Fruit fly (Drosophila melanogaster) whole organism, embryonic: ENCODE data around the gene CG13314.

ENCODE experiments used
- Aef1 ChIP-seq: fragments of 200-800 bp; sonication (Bioruptor generic); IDR thresholded peaks from 3 replicates; pipeline ENCODE4 v1.3.6; 2022; ENCODE audit warnings: missing biosample characterization, missing genetic modification characterization
- Antp ChIP-seq: fragments of 200-800 bp; sonication (Bioruptor generic); optimal IDR thresholded peaks from 3 replicates; lab custom pipeline; 2016; ENCODE audit warnings: missing biosample characterization, missing genetic modification characterization
- Bdp1 ChIP-seq: fragments of 200-800 bp; sonication (Bioruptor generic); optimal IDR thresholded peaks from 3 replicates; lab custom pipeline; 2016; ENCODE audit warnings: missing biosample characterization, missing genetic modification characterization
- BtbVII ChIP-seq: fragments of 200-800 bp; sonication (Bioruptor generic); optimal IDR thresholded peaks from 3 replicates; lab custom pipeline; 2017; ENCODE audit warnings: missing biosample characterization, mild to moderate bottlenecking, missing genetic modification characterization
- CG11093 ChIP-seq: fragments of 200-800 bp; sonication (Bioruptor generic); IDR thresholded peaks from 3 replicates; pipeline ENCODE4 v1.3.6; 2022; ENCODE audit warnings: missing biosample characterization, missing genetic modification characterization
- CG11247 ChIP-seq: fragments of 200-800 bp; sonication (Bioruptor generic); IDR thresholded peaks from 2 replicates; pipeline ENCODE4 v1.3.6; 2022; ENCODE audit warnings: missing biosample characterization, missing genetic modification characterization
- CG11504 ChIP-seq: fragments of 200-800 bp; sonication (Bioruptor generic); optimal IDR thresholded peaks from 3 replicates; lab custom pipeline; 2019; ENCODE audit warnings: missing biosample characterization, mild to moderate bottlenecking, missing genetic modification characterization, moderate library complexity
- CG12236 ChIP-seq: fragments of 200-800 bp; sonication (Bioruptor generic); optimal IDR thresholded peaks from 2 replicates; lab custom pipeline; 2016; ENCODE audit warnings: missing biosample characterization, missing genetic modification characterization
- CG14710 ChIP-seq: fragments of 200-800 bp; sonication (Bioruptor generic); optimal IDR thresholded peaks from 3 replicates; lab custom pipeline; 2019; ENCODE audit warnings: missing biosample characterization, mild to moderate bottlenecking, missing genetic modification characterization, moderate library complexity
- CG16813 ChIP-seq: fragments of 200-800 bp; sonication (Bioruptor generic); IDR thresholded peaks from 3 replicates; pipeline ENCODE4 v1.3.6; 2022; ENCODE audit warnings: missing biosample characterization, missing genetic modification characterization; ENCODE audit not compliant: partially characterized antibody
- CG1792 ChIP-seq: fragments of 200-800 bp; sonication (Bioruptor generic); optimal IDR thresholded peaks from 2 replicates; lab custom pipeline; 2016; ENCODE audit warnings: missing biosample characterization, missing genetic modification characterization
- CG18599 ChIP-seq: fragments of 200-800 bp; sonication (Bioruptor generic); optimal IDR thresholded peaks from 3 replicates; lab custom pipeline; 2017; ENCODE audit warnings: missing biosample characterization, missing genetic modification characterization, mild to moderate bottlenecking, moderate library complexity, missing genetic modification reagents
- CG2116 ChIP-seq: fragments of 200-800 bp; sonication (Bioruptor generic); optimal IDR thresholded peaks from 3 replicates; lab custom pipeline; 2018; ENCODE audit warnings: missing biosample characterization, mild to moderate bottlenecking, missing genetic modification characterization
- CG2202 ChIP-seq: fragments of 200-800 bp; sonication (Bioruptor generic); optimal IDR thresholded peaks from 2 replicates; lab custom pipeline; 2018; ENCODE audit warnings: missing biosample characterization, mild to moderate bottlenecking, missing genetic modification characterization
- CG2678 ChIP-seq: fragments of 200-800 bp; sonication (Bioruptor generic); optimal IDR thresholded peaks from 3 replicates; lab custom pipeline; 2019; ENCODE audit warnings: missing biosample characterization, mild to moderate bottlenecking, missing genetic modification characterization, moderate library complexity
- CG33557 ChIP-seq: fragments of 200-800 bp; sonication (Bioruptor generic); optimal IDR thresholded peaks from 2 replicates; lab custom pipeline; 2019; ENCODE audit warnings: missing biosample characterization, mild to moderate bottlenecking, missing genetic modification characterization, moderate library complexity
- CG4424 ChIP-seq: fragments of 200-800 bp; sonication (Bioruptor generic); optimal IDR thresholded peaks from 3 replicates; lab custom pipeline; 2016; ENCODE audit warnings: missing biosample characterization, missing genetic modification characterization
- CG5245 ChIP-seq: fragments of 200-800 bp; sonication (Bioruptor generic); optimal IDR thresholded peaks from 3 replicates; lab custom pipeline; 2016; ENCODE audit warnings: missing biosample characterization, missing genetic modification characterization
- CG7372 ChIP-seq: fragments of 200-800 bp; sonication (Bioruptor generic); IDR thresholded peaks from 2 replicates; pipeline ENCODE4 v1.3.6; 2022; ENCODE audit warnings: missing biosample characterization, missing genetic modification characterization
- CG7963 ChIP-seq: fragments of 200-800 bp; sonication (Bioruptor generic); IDR thresholded peaks from 3 replicates; pipeline ENCODE4 v1.3.6; 2022; ENCODE audit warnings: missing biosample characterization, missing genetic modification characterization; ENCODE audit not compliant: partially characterized antibody
- CG9817 ChIP-seq: fragments of 200-800 bp; sonication (Bioruptor generic); optimal IDR thresholded peaks from 2 replicates; lab custom pipeline; 2018; ENCODE audit warnings: missing biosample characterization, mild to moderate bottlenecking, missing genetic modification characterization, moderate library complexity
- CTCF ChIP-seq: fragments of 200-800 bp; sonication (Bioruptor generic); optimal IDR thresholded peaks from 2 replicates; lab custom pipeline; 2017; ENCODE audit warnings: missing biosample characterization, mild to moderate bottlenecking, missing genetic modification characterization, moderate library complexity
- Chrac-16 ChIP-seq: fragments of 200-800 bp; sonication (Bioruptor generic); optimal IDR thresholded peaks from 3 replicates; lab custom pipeline; 2016; ENCODE audit warnings: missing biosample characterization, missing genetic modification characterization
- CoRest ChIP-seq: fragments of 200-800 bp; sonication (Bioruptor generic); optimal IDR thresholded peaks from 3 replicates; lab custom pipeline; 2018; ENCODE audit warnings: missing biosample characterization, mild to moderate bottlenecking, missing genetic modification characterization, moderate library complexity
- HmgZ ChIP-seq: fragments of 200-800 bp; sonication (Bioruptor generic); optimal IDR thresholded peaks from 2 replicates; lab custom pipeline; 2018; ENCODE audit warnings: missing biosample characterization, mild to moderate bottlenecking, missing genetic modification characterization
- Hmr ChIP-seq: fragments of 200-800 bp; sonication (Bioruptor generic); optimal IDR thresholded peaks from 3 replicates; lab custom pipeline; 2017; ENCODE audit warnings: mild to moderate bottlenecking, missing biosample characterization, missing genetic modification reagents, missing genetic modification characterization
- Hr3 ChIP-seq: fragments of 200-800 bp; sonication (Bioruptor generic); optimal IDR thresholded peaks from 3 replicates; lab custom pipeline; 2016; ENCODE audit warnings: missing biosample characterization, missing genetic modification characterization
- NC2β ChIP-seq: fragments of 200-800 bp; sonication (Bioruptor generic); optimal IDR thresholded peaks from 2 replicates; lab custom pipeline; 2016; ENCODE audit warnings: missing biosample characterization, missing genetic modification characterization
- Nf-YB ChIP-seq: fragments of 200-800 bp; sonication (Bioruptor generic); optimal IDR thresholded peaks from 3 replicates; lab custom pipeline; 2019; ENCODE audit warnings: missing biosample characterization, mild to moderate bottlenecking, missing genetic modification characterization, moderate library complexity
- NfI ChIP-seq: fragments of 200-800 bp; sonication (Bioruptor generic); optimal IDR thresholded peaks from 3 replicates; lab custom pipeline; 2018; ENCODE audit warnings: missing biosample characterization, mild to moderate bottlenecking, missing genetic modification characterization, moderate library complexity
- Optix ChIP-seq: fragments of 200-800 bp; sonication (Bioruptor generic); IDR thresholded peaks from 3 replicates; pipeline ENCODE4 v1.3.6; 2022; ENCODE audit warnings: missing biosample characterization, missing genetic modification characterization
- Ptx1 ChIP-seq: fragments of 200-800 bp; sonication (Bioruptor generic); IDR thresholded peaks from 2 replicates; pipeline ENCODE4 v1.3.6; 2022; ENCODE audit warnings: missing biosample characterization, missing genetic modification characterization
- Rx ChIP-seq: fragments of 200-800 bp; sonication (Bioruptor generic); IDR thresholded peaks from 2 replicates; pipeline ENCODE4 v1.3.6; 2022; ENCODE audit warnings: missing biosample characterization, missing genetic modification characterization
- Side ChIP-seq: fragments of 200-800 bp; sonication (Bioruptor generic); optimal IDR thresholded peaks from 2 replicates; lab custom pipeline; 2016; ENCODE audit warnings: missing biosample characterization, missing genetic modification characterization
- Six4 ChIP-seq: fragments of 200-800 bp; sonication (Bioruptor generic); optimal IDR thresholded peaks from 2 replicates; lab custom pipeline; 2016; ENCODE audit warnings: missing biosample characterization, missing genetic modification characterization
- Xrp1 ChIP-seq: fragments of 200-800 bp; sonication (Bioruptor generic); IDR thresholded peaks from 2 replicates; pipeline ENCODE4 v1.3.6; 2022; ENCODE audit warnings: missing biosample characterization, missing genetic modification characterization
- ash1 ChIP-seq: fragments of 200-800 bp; sonication (Bioruptor generic); optimal IDR thresholded peaks from 2 replicates; lab custom pipeline; 2018; ENCODE audit warnings: missing biosample characterization, mild to moderate bottlenecking, missing genetic modification characterization
- chn ChIP-seq: fragments of 200-800 bp; sonication (Bioruptor generic); optimal IDR thresholded peaks from 2 replicates; lab custom pipeline; 2016; ENCODE audit warnings: missing biosample characterization, missing genetic modification characterization
- dmrt99B ChIP-seq: fragments of 200-800 bp; sonication (Bioruptor generic); optimal IDR thresholded peaks from 2 replicates; lab custom pipeline; 2018; ENCODE audit warnings: missing biosample characterization, mild to moderate bottlenecking, missing genetic modification characterization, moderate library complexity
- fd64A ChIP-seq: fragments of 200-800 bp; sonication (Bioruptor generic); optimal IDR thresholded peaks from 3 replicates; lab custom pipeline; 2018; ENCODE audit warnings: missing biosample characterization, mild to moderate bottlenecking, missing genetic modification characterization
- h ChIP-seq: fragments of >200 bp; optimal IDR thresholded peaks from 2 replicates; lab custom pipeline; 2017
- otp ChIP-seq: fragments of 200-800 bp; sonication (Bioruptor generic); IDR thresholded peaks from 3 replicates; pipeline ENCODE4, ENCODE4 v1.3.6; 2022; ENCODE audit warnings: missing biosample characterization, missing genetic modification characterization
- pb ChIP-seq: fragments of 200-800 bp; sonication (Bioruptor generic); optimal IDR thresholded peaks from 3 replicates; lab custom pipeline; 2016; ENCODE audit warnings: missing biosample characterization, missing genetic modification characterization
- prd ChIP-seq, 3 experiments: fragments of >200 bp in 2 of 3; fragments of 200-800 bp in 1 of 3; sonication (Bioruptor generic) in 1 of 3; optimal IDR thresholded peaks in 2 of 3; IDR thresholded peaks in 1 of 3; 2 replicates in 2 of 3; 3 replicates in 1 of 3; pipeline versions ENCODE4 v1.3.6 to Lab custom; 2017 to 2022; ENCODE audit warnings: missing biosample characterization in 1 of 3, missing genetic modification characterization in 1 of 3
- ro ChIP-seq: fragments of 200-800 bp; sonication (Bioruptor generic); IDR thresholded peaks from 2 replicates; pipeline ENCODE4 v1.3.6; 2022; ENCODE audit warnings: missing biosample characterization, missing genetic modification characterization
- run ChIP-seq: fragments of 200-800 bp; sonication (Bioruptor generic); optimal IDR thresholded peaks from 3 replicates; lab custom pipeline; 2018; ENCODE audit warnings: missing biosample characterization, mild to moderate bottlenecking, missing genetic modification characterization
- sima ChIP-seq: fragments of 200-800 bp; sonication (Bioruptor generic); optimal IDR thresholded peaks from 2 replicates; lab custom pipeline; 2016; ENCODE audit warnings: missing biosample characterization, missing genetic modification characterization
- slou ChIP-seq: fragments of 200-800 bp; sonication (Bioruptor generic); optimal IDR thresholded peaks from 3 replicates; lab custom pipeline; 2016; ENCODE audit warnings: missing biosample characterization, missing genetic modification characterization
- sna ChIP-seq: fragments of 200-800 bp; sonication (Bioruptor generic); IDR thresholded peaks from 2 replicates; pipeline ENCODE4 v1.3.6; 2022; ENCODE audit warnings: missing biosample characterization, missing genetic modification characterization; ENCODE audit not compliant: partially characterized antibody
- so ChIP-seq: fragments of 200-800 bp; sonication (Bioruptor generic); IDR thresholded peaks from 3 replicates; pipeline ENCODE4 v1.3.6; 2022; ENCODE audit warnings: missing biosample characterization, missing genetic modification characterization
- stc ChIP-seq: fragments of 200-800 bp; sonication (Bioruptor generic); IDR thresholded peaks from 2 replicates; pipeline ENCODE4 v1.3.6; 2022; ENCODE audit warnings: missing biosample characterization, missing genetic modification characterization

Gene CG13314

DNA sequence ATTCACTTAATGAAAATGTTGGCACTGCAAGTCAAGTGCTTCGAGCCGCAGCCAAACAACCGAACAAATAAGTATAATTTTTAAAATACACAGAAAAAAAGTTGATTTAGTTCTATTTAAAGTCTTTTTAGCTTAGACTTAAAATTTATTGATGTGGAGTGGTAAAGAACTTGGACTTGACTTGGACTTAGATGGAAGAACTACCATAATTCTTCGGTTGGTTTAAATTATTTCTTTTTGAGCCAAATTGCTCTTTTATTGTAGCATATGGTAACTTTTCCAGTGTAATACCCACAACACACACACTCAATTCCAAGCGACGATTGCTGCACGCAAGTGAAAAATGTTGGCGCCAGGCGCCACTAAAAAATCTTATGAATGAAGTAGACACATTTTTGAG, 46.5 kb downstream of the CG13314 start (continued):
- TF ChIP-seq CG14710 (tag; lab: Kevin White, UChicago) (peak; percentile 58), CG5245 (GFP tag; lab: Kevin White, UChicago) (peak; percentile 0), CG7372 (GFP tag; lab: Robert Waterston, UW) (no peak), Rx (peak; percentile 21; the same call in 1 of the 2 replicates), ash1 (GFP tag; lab: Kevin White, UChicago) (no peak), run (tag; lab: Kevin White, UChicago) (no peak), Six4 (GFP tag; lab: Kevin White, UChicago) (no peak), Aef1 (no peak), h (no peak), Bdp1 (GFP tag; lab: Kevin White, UChicago) (peak; percentile 2), CTCF (no peak), CG18599 (GFP tag; lab: Kevin White, UChicago) (no peak), fd64A (GFP tag; lab: Kevin White, UChicago) (no peak), so (GFP tag; lab: Robert Waterston, UW) (0 out of 3 replicates have a peak, but pooled peaks have one; percentile 10), Antp (GFP tag; lab: Kevin White, UChicago) (peak; percentile 22), BtbVII (no peak), chn (GFP tag; lab: Kevin White, UChicago) (peak; percentile 44), dmrt99B (tag; lab: Kevin White, UChicago) (peak; percentile 36), CG2678 (peak; percentile 41), NC2β (GFP tag; lab: Kevin White, UChicago) (peak; percentile 28), prd (optimal IDR thresholded peaks at IDR 0.05; lab: Kevin White, UChicago) (no peak), prd (GFP tag; IDR thresholded peaks at IDR 0.05; lab: Robert Waterston, UW) (peak; percentile 61; the same call in 2 of the 3 replicates), CG16813 (no peak), Xrp1 (GFP tag; lab: Robert Waterston, UW) (peak; percentile 68; the same call in 1 of the 2 replicates), Hmr (GFP tag; lab: Kevin White, UChicago) (no peak), CG33557 (GFP tag; lab: Kevin White, UChicago) (peak; percentile 55), otp (0 out of 3 replicates have a peak, but pooled peaks have one; percentile 13), CG9817 (tag; lab: Kevin White, UChicago) (no peak), CG2116 (GFP tag; lab: Kevin White, UChicago) (no peak), Nf-YB (GFP tag; lab: Kevin White, UChicago) (no peak), stc (peak; percentile 20; the same call in 1 of the 2 replicates), HmgZ (no peak), sima (GFP tag; lab: Kevin White, UChicago) (no peak), Ptx1 (GFP tag; lab: Robert Waterston, UW) (peak; percentile 49; the same call in 1 of the 2 replicates), CG2202 (peak; percentile 53), Side (GFP tag; lab: Kevin White, UChicago) (peak; percentile 5), CG11093 (peak; percentile 43; the same call in 1 of the 3 replicates), CG7963 (GFP tag; lab: Robert Waterston, UW) (no peak), CG1792 (GFP tag; lab: Kevin White, UChicago) (no peak), slou (no peak), sna (GFP tag; lab: Robert Waterston, UW) (no peak), Chrac-16 (peak; percentile 21), CG11247 (GFP tag; lab: Robert Waterston, UW) (no peak), Optix (no peak), ro (no peak), CG12236 (GFP tag; lab: Kevin White, UChicago) (no peak), pb (GFP tag; lab: Kevin White, UChicago) (no peak), NfI (GFP tag; lab: Kevin White, UChicago) (no peak), CG11504 (tag; lab: Kevin White, UChicago) (peak; percentile 60), CG4424 (peak; percentile 54), CoRest (tag; lab: Kevin White, UChicago) (peak; percentile 63), Hr3 (GFP tag; lab: Kevin White, UChicago) (peak; percentile 28)
